Fruit fly (Drosophila melanogaster) whole organism, embryonic: Measurements from ENCODE around the gene CG9961.
A peak's percentile ranks its signal among the peaks of the same experiment; 100 is the strongest.

Source experiments
- Ada2b ChIP-seq: fragments of 200-800 bp; sonication (Bioruptor generic); IDR thresholded peaks from 2 replicates; pipeline ENCODE4 v1.3.6; 2022; ENCODE audit warnings: missing biosample characterization, missing genetic modification characterization
- Atf-2 ChIP-seq: fragments of 200-800 bp; sonication (Bioruptor generic); optimal IDR thresholded peaks from 2 replicates; lab custom pipeline; 2016; ENCODE audit warnings: missing biosample characterization, missing genetic modification characterization
- Blimp-1 ChIP-seq: fragments of 200-800 bp; sonication (Bioruptor generic); optimal IDR thresholded peaks from 3 replicates; lab custom pipeline; 2018; ENCODE audit warnings: missing biosample characterization, missing genetic modification characterization, mild to moderate bottlenecking, moderate library complexity, missing genetic modification reagents
- CG1024 ChIP-seq: fragments of 200-800 bp; sonication (Bioruptor generic); IDR thresholded peaks from 2 replicates; pipeline ENCODE4 v1.3.6; 2022; ENCODE audit warnings: missing biosample characterization, missing genetic modification characterization
- CG10274 ChIP-seq: fragments of 200-800 bp; sonication (Bioruptor generic); optimal IDR thresholded peaks from 3 replicates; lab custom pipeline; 2017; ENCODE audit warnings: missing biosample characterization, mild to moderate bottlenecking, missing genetic modification characterization
- CG11723 ChIP-seq: fragments of 200-800 bp; sonication (Bioruptor generic); optimal IDR thresholded peaks from 2 replicates; lab custom pipeline; 2017; ENCODE audit warnings: missing biosample characterization, mild to moderate bottlenecking, missing genetic modification characterization
- CG12219 ChIP-seq: fragments of 200-800 bp; sonication (Bioruptor generic); optimal IDR thresholded peaks from 3 replicates; lab custom pipeline; 2018; ENCODE audit warnings: missing biosample characterization, mild to moderate bottlenecking, missing genetic modification characterization
- CG12942 ChIP-seq: fragments of 200-800 bp; sonication (Bioruptor generic); optimal IDR thresholded peaks from 3 replicates; lab custom pipeline; 2016; ENCODE audit warnings: missing biosample characterization, missing genetic modification characterization
- CG14965 ChIP-seq: fragments of 200-800 bp; sonication (Bioruptor generic); optimal IDR thresholded peaks from 2 replicates; lab custom pipeline; 2016; ENCODE audit warnings: missing biosample characterization, missing genetic modification characterization, borderline replicate concordance
- CG15011 ChIP-seq: fragments of 200-800 bp; sonication (Bioruptor generic); optimal IDR thresholded peaks from 3 replicates; lab custom pipeline; 2018; ENCODE audit warnings: missing biosample characterization, mild to moderate bottlenecking, missing genetic modification characterization
- CG17328 ChIP-seq: fragments of 200-800 bp; sonication (Bioruptor generic); IDR thresholded peaks from 2 replicates; pipeline ENCODE4 v1.3.6; 2022; ENCODE audit warnings: missing biosample characterization, missing genetic modification characterization
- CG17568 ChIP-seq: fragments of 200-800 bp; sonication (Bioruptor generic); optimal IDR thresholded peaks from 2 replicates; lab custom pipeline; 2018; ENCODE audit warnings: missing biosample characterization, mild to moderate bottlenecking, missing genetic modification characterization, moderate library complexity
- CG18619 ChIP-seq: fragments of 200-800 bp; sonication (Bioruptor generic); optimal IDR thresholded peaks from 3 replicates; lab custom pipeline; 2017; ENCODE audit warnings: missing biosample characterization, mild to moderate bottlenecking, missing genetic modification characterization
- CG2120 ChIP-seq: fragments of 200-800 bp; sonication (Bioruptor generic); optimal IDR thresholded peaks from 3 replicates; lab custom pipeline; 2016; ENCODE audit warnings: missing biosample characterization, missing genetic modification characterization
- CG2712 ChIP-seq: fragments of 200-800 bp; optimal IDR thresholded peaks from 3 replicates; lab custom pipeline; 2019; ENCODE audit warnings: missing biosample characterization, mild to moderate bottlenecking, missing genetic modification characterization, moderate library complexity
- CG30403 ChIP-seq: fragments of 200-800 bp; sonication (Bioruptor generic); optimal IDR thresholded peaks from 3 replicates; lab custom pipeline; 2016; ENCODE audit warnings: missing biosample characterization, missing genetic modification characterization
- CG31388 ChIP-seq: fragments of 200-800 bp; sonication (Bioruptor generic); optimal IDR thresholded peaks from 2 replicates; lab custom pipeline; 2016; ENCODE audit warnings: missing biosample characterization, missing genetic modification characterization
- CG33557 ChIP-seq: fragments of 200-800 bp; sonication (Bioruptor generic); optimal IDR thresholded peaks from 2 replicates; lab custom pipeline; 2019; ENCODE audit warnings: missing biosample characterization, mild to moderate bottlenecking, missing genetic modification characterization, moderate library complexity
- CG5180 ChIP-seq: fragments of 200-800 bp; sonication (Bioruptor generic); optimal IDR thresholded peaks from 3 replicates; lab custom pipeline; 2017; ENCODE audit warnings: missing biosample characterization, missing genetic modification characterization, mild to moderate bottlenecking, moderate library complexity, missing genetic modification reagents
- CG5953 ChIP-seq: fragments of 200-800 bp; sonication (Bioruptor generic); IDR thresholded peaks from 2 replicates; pipeline ENCODE4 v1.3.6; 2022; ENCODE audit warnings: missing biosample characterization, missing genetic modification characterization
- CG6254 ChIP-seq: fragments of 200-800 bp; sonication (Bioruptor generic); optimal IDR thresholded peaks from 3 replicates; lab custom pipeline; 2017; ENCODE audit warnings: mild to moderate bottlenecking, missing biosample characterization, missing genetic modification reagents, missing genetic modification characterization
- CG7839 ChIP-seq: fragments of 200-800 bp; sonication (Bioruptor generic); optimal IDR thresholded peaks from 3 replicates; lab custom pipeline; 2018; ENCODE audit warnings: missing biosample characterization, mild to moderate bottlenecking, missing genetic modification characterization, moderate library complexity
- CG7987 ChIP-seq: fragments of 200-800 bp; sonication (Bioruptor generic); optimal IDR thresholded peaks from 2 replicates; lab custom pipeline; 2018; ENCODE audit warnings: missing biosample characterization, mild to moderate bottlenecking, missing genetic modification characterization, moderate library complexity
- CG8089 ChIP-seq: fragments of 200-800 bp; sonication (Bioruptor generic); optimal IDR thresholded peaks from 3 replicates; lab custom pipeline; 2016; ENCODE audit warnings: missing biosample characterization, missing genetic modification characterization
- CG8290 ChIP-seq, 3 experiments: fragments of 200-800 bp; sonication (Bioruptor generic); optimal IDR thresholded peaks; 2 replicates each; lab custom pipeline; 2016 to 2019; ENCODE audit warnings: missing biosample characterization in 3 of 3, missing genetic modification characterization in 3 of 3, mild to moderate bottlenecking in 2 of 3, moderate library complexity in 1 of 3
- CG8924 ChIP-seq: fragments of 200-800 bp; optimal IDR thresholded peaks from 3 replicates; lab custom pipeline; 2019; ENCODE audit warnings: missing biosample characterization, mild to moderate bottlenecking, missing genetic modification characterization, moderate library complexity
- CG9437 ChIP-seq: fragments of 200-800 bp; sonication (Bioruptor generic); optimal IDR thresholded peaks from 2 replicates; lab custom pipeline; 2018; ENCODE audit warnings: missing biosample characterization, mild to moderate bottlenecking, missing genetic modification characterization
- CG9817 ChIP-seq: fragments of 200-800 bp; sonication (Bioruptor generic); optimal IDR thresholded peaks from 2 replicates; lab custom pipeline; 2018; ENCODE audit warnings: missing biosample characterization, mild to moderate bottlenecking, missing genetic modification characterization, moderate library complexity
- CHES-1-like ChIP-seq: fragments of 200-800 bp; sonication (Bioruptor generic); optimal IDR thresholded peaks from 2 replicates; lab custom pipeline; 2016; ENCODE audit warnings: missing biosample characterization, missing genetic modification characterization
- Dll ChIP-seq: fragments of 200-800 bp; sonication (Bioruptor generic); IDR thresholded peaks from 4 replicates; pipeline ENCODE4 v1.3.6; 2022; ENCODE audit warnings: missing biosample characterization, missing genetic modification characterization; ENCODE audit not compliant: partially characterized antibody
- Jarid2 ChIP-seq: fragments of 200-800 bp; sonication (Bioruptor generic); optimal IDR thresholded peaks from 3 replicates; lab custom pipeline; 2017; ENCODE audit warnings: mild to moderate bottlenecking, missing biosample characterization, missing genetic modification reagents, missing genetic modification characterization
- MESR4 ChIP-seq: fragments of 200-800 bp; sonication (Bioruptor generic); optimal IDR thresholded peaks from 2 replicates; lab custom pipeline; 2018; ENCODE audit warnings: missing biosample characterization, mild to moderate bottlenecking, missing genetic modification characterization, moderate library complexity
- Nf-YA ChIP-seq: fragments of 200-800 bp; sonication (Bioruptor generic); IDR thresholded peaks from 2 replicates; pipeline ENCODE4 v1.3.6; 2022; ENCODE audit warnings: missing biosample characterization, missing genetic modification characterization
- Oli ChIP-seq: fragments of 200-800 bp; sonication (Bioruptor generic); optimal IDR thresholded peaks from 2 replicates; lab custom pipeline; 2018; ENCODE audit warnings: missing biosample characterization, mild to moderate bottlenecking, missing genetic modification characterization, moderate library complexity
- Rfx ChIP-seq: fragments of 200-800 bp; sonication (Bioruptor generic); IDR thresholded peaks from 2 replicates; pipeline ENCODE4 v1.3.6; 2022; ENCODE audit warnings: missing biosample characterization, missing genetic modification characterization
- Sox102F ChIP-seq: fragments of 200-800 bp; sonication (Bioruptor generic); optimal IDR thresholded peaks from 2 replicates; lab custom pipeline; 2018; ENCODE audit warnings: missing biosample characterization, mild to moderate bottlenecking, missing genetic modification characterization, moderate library complexity
- YL-1 ChIP-seq: fragments of 200-800 bp; sonication (Bioruptor generic); optimal IDR thresholded peaks from 3 replicates; lab custom pipeline; 2017; ENCODE audit warnings: missing biosample characterization, mild to moderate bottlenecking, missing genetic modification characterization
- disco-r ChIP-seq: fragments of 200-800 bp; sonication (Bioruptor generic); optimal IDR thresholded peaks from 2 replicates; lab custom pipeline; 2016; ENCODE audit warnings: missing biosample characterization, missing genetic modification characterization
- dmrt11E ChIP-seq: fragments of 200-800 bp; sonication (Bioruptor generic); optimal IDR thresholded peaks from 3 replicates; lab custom pipeline; 2018; ENCODE audit warnings: missing biosample characterization, mild to moderate bottlenecking, missing genetic modification characterization, moderate library complexity
- eyg ChIP-seq: fragments of 200-800 bp; sonication (Bioruptor generic); optimal IDR thresholded peaks from 3 replicates; lab custom pipeline; 2016; ENCODE audit warnings: missing biosample characterization, missing genetic modification characterization
- gem ChIP-seq: fragments of 200-800 bp; sonication (Bioruptor generic); optimal IDR thresholded peaks from 2 replicates; lab custom pipeline; 2019; ENCODE audit warnings: missing biosample characterization, mild to moderate bottlenecking, missing genetic modification characterization, moderate library complexity
- grau ChIP-seq: fragments of 200-800 bp; optimal IDR thresholded peaks from 3 replicates; lab custom pipeline; 2019; ENCODE audit warnings: missing biosample characterization, mild to moderate bottlenecking, missing genetic modification characterization, moderate library complexity
- luna ChIP-seq: fragments of 200-800 bp; sonication (Bioruptor generic); optimal IDR thresholded peaks from 2 replicates; lab custom pipeline; 2016; ENCODE audit warnings: missing biosample characterization, missing genetic modification characterization
- psq ChIP-seq: fragments of 200-800 bp; sonication (Bioruptor generic); optimal IDR thresholded peaks from 2 replicates; lab custom pipeline; 2017; ENCODE audit warnings: missing biosample characterization, missing genetic modification characterization
- pum ChIP-seq: fragments of 200-800 bp; sonication (Bioruptor generic); optimal IDR thresholded peaks from 2 replicates; lab custom pipeline; 2016; ENCODE audit warnings: missing biosample characterization, missing genetic modification characterization
- scrt ChIP-seq: fragments of 200-800 bp; sonication (Bioruptor generic); optimal IDR thresholded peaks from 2 replicates; lab custom pipeline; 2018; ENCODE audit warnings: missing biosample characterization, mild to moderate bottlenecking, missing genetic modification characterization, moderate library complexity
- slou ChIP-seq: fragments of 200-800 bp; sonication (Bioruptor generic); optimal IDR thresholded peaks from 3 replicates; lab custom pipeline; 2016; ENCODE audit warnings: missing biosample characterization, missing genetic modification characterization
- sr ChIP-seq: fragments of 200-800 bp; sonication (Bioruptor generic); IDR thresholded peaks from 3 replicates; pipeline ENCODE4 v1.3.6; 2022; ENCODE audit warnings: missing biosample characterization, missing genetic modification characterization
- unpg ChIP-seq: fragments of 200-800 bp; sonication (Bioruptor generic); optimal IDR thresholded peaks from 3 replicates; lab custom pipeline; 2018; ENCODE audit warnings: missing biosample characterization, mild to moderate bottlenecking, missing genetic modification characterization, moderate library complexity

Gene CG9961

dm6 chr2L:2751904-2752459, 7.2 kb upstream of the CG9961 start, which contains the start of gene Bacc (continued):
- TF ChIP-seq CG7839 (peak; percentile 86), CG8924 (tag; lab: Kevin White, UChicago) (peak; percentile 82), CG17328 (no peak), CG5180 (GFP tag; lab: Kevin White, UChicago) (peak; percentile 61), CG12942 (GFP tag; lab: Kevin White, UChicago) (peak; percentile 80), CG2120 (GFP tag; lab: Kevin White, UChicago) (peak; percentile 94), luna (peak; percentile 70), CG6254 (GFP tag; lab: Kevin White, UChicago) (peak; percentile 72), Ada2b (GFP tag; lab: Robert Waterston, UW) (no peak), CG9817 (peak; percentile 78), eyg (GFP tag; lab: Kevin White, UChicago) (peak; percentile 82), dmrt11E (tag; lab: Kevin White, UChicago) (peak; percentile 64), CG2712 (tag; lab: Kevin White, UChicago) (peak; percentile 88), CG5953 (GFP tag; lab: Robert Waterston, UW) (no peak), Rfx (GFP tag; lab: Robert Waterston, UW) (no peak), slou (GFP tag; lab: Kevin White, UChicago) (peak; percentile 72), CG8290 (GFP tag; optimal IDR thresholded peaks at IDR 0.05; lab: Kevin White, UChicago) (peak; percentile 28), CG8290 (tag; optimal IDR thresholded peaks at IDR 0.05; lab: Kevin White, UChicago) (peak in 1 of 2 experiments; percentile 82), CG30403 (GFP tag; lab: Kevin White, UChicago) (peak; percentile 93), unpg (GFP tag; lab: Kevin White, UChicago) (peak; percentile 76), CG14965 (GFP tag; lab: Kevin White, UChicago) (peak; percentile 36), CG11723 (GFP tag; lab: Kevin White, UChicago) (peak; percentile 91), Dll (GFP tag; lab: Robert Waterston, UW) (no peak), pum (GFP tag; lab: Kevin White, UChicago) (peak; percentile 70), Sox102F (GFP tag; lab: Kevin White, UChicago) (peak; percentile 88), CHES-1-like (GFP tag; lab: Kevin White, UChicago) (peak; percentile 92), Oli (tag; lab: Kevin White, UChicago) (peak; percentile 93), CG18619 (GFP tag; lab: Kevin White, UChicago) (peak; percentile 92), Jarid2 (GFP tag; lab: Kevin White, UChicago) (peak; percentile 61), CG9437 (peak; percentile 90), CG10274 (GFP tag; lab: Kevin White, UChicago) (peak; percentile 86), CG7987 (no peak), gem (tag; lab: Kevin White, UChicago) (peak; percentile 91), disco-r (GFP tag; lab: Kevin White, UChicago) (peak; percentile 71), YL-1 (peak; percentile 17), CG31388 (peak; percentile 78), scrt (peak; percentile 84), CG12219 (GFP tag; lab: Kevin White, UChicago) (peak; percentile 84), CG17568 (peak; percentile 83), grau (tag; lab: Kevin White, UChicago) (peak; percentile 89), psq (peak; percentile 15), CG33557 (GFP tag; lab: Kevin White, UChicago) (peak; percentile 38), CG8089 (GFP tag; lab: Kevin White, UChicago) (peak; percentile 89), CG15011 (GFP tag; lab: Kevin White, UChicago) (peak; percentile 84), Atf-2 (GFP tag; lab: Kevin White, UChicago) (peak; percentile 91), CG1024 (GFP tag; lab: Robert Waterston, UW) (no peak), Blimp-1 (GFP tag; lab: Kevin White, UChicago) (peak; percentile 82), sr (GFP tag; lab: Robert Waterston, UW) (no peak), Nf-YA (GFP tag; lab: Robert Waterston, UW) (no peak), MESR4 (peak; percentile 5)
